Fruit fly (Drosophila melanogaster) whole organism, embryonic: Measurements from ENCODE around the gene scramb2.
A peak's percentile ranks its signal among the peaks of the same experiment; 100 is the strongest.

ENCODE experiments used
- Adf1 ChIP-seq: fragments of 200-800 bp; sonication (Bioruptor generic); IDR thresholded peaks from 2 replicates; pipeline ENCODE4 v1.3.6; 2022; ENCODE audit warnings: missing biosample characterization, missing genetic modification characterization
- Atf-2 ChIP-seq: fragments of 200-800 bp; sonication (Bioruptor generic); optimal IDR thresholded peaks from 2 replicates; lab custom pipeline; 2016; ENCODE audit warnings: missing biosample characterization, missing genetic modification characterization
- Bdp1 ChIP-seq: fragments of 200-800 bp; sonication (Bioruptor generic); optimal IDR thresholded peaks from 3 replicates; lab custom pipeline; 2016; ENCODE audit warnings: missing biosample characterization, missing genetic modification characterization
- Bteb2 ChIP-seq: fragments of 200-800 bp; sonication (Bioruptor generic); optimal IDR thresholded peaks from 2 replicates; lab custom pipeline; 2016; ENCODE audit warnings: missing biosample characterization, missing genetic modification characterization
- C15 ChIP-seq: fragments of 200-800 bp; sonication (Bioruptor generic); IDR thresholded peaks from 3 replicates; pipeline ENCODE4 v1.3.6; 2022; ENCODE audit warnings: missing biosample characterization, missing genetic modification characterization
- CG10565 ChIP-seq: fragments of 200-800 bp; sonication (Bioruptor generic); optimal IDR thresholded peaks from 3 replicates; lab custom pipeline; 2016; ENCODE audit warnings: missing biosample characterization, mild to moderate bottlenecking, missing genetic modification characterization
- CG11723 ChIP-seq: fragments of 200-800 bp; sonication (Bioruptor generic); optimal IDR thresholded peaks from 2 replicates; lab custom pipeline; 2017; ENCODE audit warnings: missing biosample characterization, mild to moderate bottlenecking, missing genetic modification characterization
- CG12299 ChIP-seq: fragments of 200-800 bp; sonication (Bioruptor generic); optimal IDR thresholded peaks from 2 replicates; lab custom pipeline; 2018; ENCODE audit warnings: missing biosample characterization, mild to moderate bottlenecking, missing genetic modification characterization
- CG14710 ChIP-seq: fragments of 200-800 bp; sonication (Bioruptor generic); optimal IDR thresholded peaks from 3 replicates; lab custom pipeline; 2019; ENCODE audit warnings: missing biosample characterization, mild to moderate bottlenecking, missing genetic modification characterization, moderate library complexity
- CG15601 ChIP-seq: fragments of 200-800 bp; sonication (Bioruptor generic); optimal IDR thresholded peaks from 3 replicates; lab custom pipeline; 2019; ENCODE audit warnings: missing biosample characterization, mild to moderate bottlenecking, missing genetic modification characterization, moderate library complexity
- CG17568 ChIP-seq: fragments of 200-800 bp; sonication (Bioruptor generic); optimal IDR thresholded peaks from 2 replicates; lab custom pipeline; 2018; ENCODE audit warnings: missing biosample characterization, mild to moderate bottlenecking, missing genetic modification characterization, moderate library complexity
- CG30020 ChIP-seq: fragments of 200-800 bp; optimal IDR thresholded peaks from 2 replicates; lab custom pipeline; 2019; ENCODE audit warnings: missing biosample characterization, mild to moderate bottlenecking, missing genetic modification characterization, moderate library complexity
- CG3163 ChIP-seq: fragments of 200-800 bp; sonication (Bioruptor generic); optimal IDR thresholded peaks from 3 replicates; lab custom pipeline; 2016; ENCODE audit warnings: missing biosample characterization, missing genetic modification characterization
- CG6254 ChIP-seq: fragments of 200-800 bp; sonication (Bioruptor generic); optimal IDR thresholded peaks from 3 replicates; lab custom pipeline; 2017; ENCODE audit warnings: mild to moderate bottlenecking, missing biosample characterization, missing genetic modification reagents, missing genetic modification characterization
- CG6654 ChIP-seq: fragments of 200-800 bp; sonication (Bioruptor generic); optimal IDR thresholded peaks from 2 replicates; lab custom pipeline; 2017; ENCODE audit warnings: missing biosample characterization, mild to moderate bottlenecking, missing genetic modification characterization
- CG7928 ChIP-seq: fragments of 200-800 bp; sonication (Bioruptor generic); optimal IDR thresholded peaks from 2 replicates; lab custom pipeline; 2017; ENCODE audit warnings: missing biosample characterization, mild to moderate bottlenecking, missing genetic modification characterization
- CG9876 ChIP-seq: fragments of 200-800 bp; sonication (Bioruptor generic); optimal IDR thresholded peaks from 2 replicates; lab custom pipeline; 2016; ENCODE audit warnings: missing biosample characterization, missing genetic modification characterization
- Gug ChIP-seq: fragments of 200-800 bp; sonication (Bioruptor generic); IDR thresholded peaks from 4 replicates; pipeline ENCODE4 v1.3.6; 2022; ENCODE audit warnings: missing biosample characterization, missing genetic modification characterization
- HmgZ ChIP-seq: fragments of 200-800 bp; sonication (Bioruptor generic); optimal IDR thresholded peaks from 2 replicates; lab custom pipeline; 2018; ENCODE audit warnings: missing biosample characterization, mild to moderate bottlenecking, missing genetic modification characterization
- Jarid2 ChIP-seq: fragments of 200-800 bp; sonication (Bioruptor generic); optimal IDR thresholded peaks from 3 replicates; lab custom pipeline; 2017; ENCODE audit warnings: mild to moderate bottlenecking, missing biosample characterization, missing genetic modification reagents, missing genetic modification characterization
- MBD-R2 ChIP-seq: fragments of 200-800 bp; sonication (Bioruptor generic); IDR thresholded peaks from 2 replicates; pipeline ENCODE4 v1.3.6; 2022; ENCODE audit warnings: missing biosample characterization, missing genetic modification characterization
- Max ChIP-seq: fragments of 200-800 bp; sonication (Bioruptor generic); optimal IDR thresholded peaks from 2 replicates; lab custom pipeline; 2016; ENCODE audit warnings: missing biosample characterization, mild to moderate bottlenecking, missing genetic modification characterization
- NK7.1 ChIP-seq: fragments of 200-800 bp; sonication (Bioruptor generic); optimal IDR thresholded peaks from 3 replicates; lab custom pipeline; 2016; ENCODE audit warnings: missing biosample characterization, missing genetic modification characterization
- Neu2 ChIP-seq: fragments of 200-800 bp; sonication (Bioruptor generic); optimal IDR thresholded peaks from 3 replicates; lab custom pipeline; 2016; ENCODE audit warnings: missing biosample characterization, missing genetic modification characterization, borderline replicate concordance
- Side ChIP-seq: fragments of 200-800 bp; sonication (Bioruptor generic); optimal IDR thresholded peaks from 2 replicates; lab custom pipeline; 2016; ENCODE audit warnings: missing biosample characterization, missing genetic modification characterization
- Sox100B ChIP-seq: fragments of 200-800 bp; sonication (Bioruptor generic); optimal IDR thresholded peaks from 3 replicates; lab custom pipeline; 2018; ENCODE audit warnings: missing biosample characterization, mild to moderate bottlenecking, missing genetic modification characterization
- bbx ChIP-seq: fragments of 200-800 bp; sonication (Bioruptor generic); IDR thresholded peaks from 2 replicates; pipeline ENCODE4 v1.3.6; 2022; ENCODE audit warnings: missing biosample characterization, missing genetic modification characterization; ENCODE audit not compliant: partially characterized antibody
- btn ChIP-seq: fragments of 200-800 bp; sonication (Bioruptor generic); optimal IDR thresholded peaks from 2 replicates; lab custom pipeline; 2016; ENCODE audit warnings: missing biosample characterization, missing genetic modification characterization
- chif ChIP-seq, 2 experiments: fragments of 200-800 bp; sonication (Bioruptor generic); optimal IDR thresholded peaks; 3 replicates each; lab custom pipeline; 2016; ENCODE audit warnings: missing biosample characterization in 2 of 2, missing genetic modification characterization in 2 of 2
- chn ChIP-seq: fragments of 200-800 bp; sonication (Bioruptor generic); optimal IDR thresholded peaks from 2 replicates; lab custom pipeline; 2016; ENCODE audit warnings: missing biosample characterization, missing genetic modification characterization
- dpn ChIP-seq, 2 experiments: fragments of 200-800 bp; sonication (Bioruptor generic); optimal IDR thresholded peaks; 3 replicates each; lab custom pipeline; 2016; ENCODE audit warnings: missing biosample characterization in 2 of 2, missing genetic modification characterization in 2 of 2
- dysf ChIP-seq: fragments of 200-800 bp; sonication (Bioruptor generic); IDR thresholded peaks from 3 replicates; pipeline ENCODE4 v1.3.6; 2022; ENCODE audit warnings: missing biosample characterization, missing genetic modification characterization
- fd64A ChIP-seq: fragments of 200-800 bp; sonication (Bioruptor generic); optimal IDR thresholded peaks from 3 replicates; lab custom pipeline; 2018; ENCODE audit warnings: missing biosample characterization, mild to moderate bottlenecking, missing genetic modification characterization
- gce ChIP-seq: fragments of 200-800 bp; sonication (Bioruptor generic); IDR thresholded peaks from 3 replicates; pipeline ENCODE4 v1.3.6; 2022; ENCODE audit warnings: missing biosample characterization, missing genetic modification characterization
- her ChIP-seq: fragments of 200-800 bp; sonication (Bioruptor generic); optimal IDR thresholded peaks from 2 replicates; lab custom pipeline; 2016; ENCODE audit warnings: missing biosample characterization, missing genetic modification characterization
- insv ChIP-seq, 2 experiments: fragments of 200-800 bp; sonication (Bioruptor generic); optimal IDR thresholded peaks; 3 replicates each; lab custom pipeline; 2016 to 2018; ENCODE audit warnings: missing biosample characterization in 2 of 2, missing genetic modification characterization in 2 of 2
- lbe ChIP-seq: fragments of 200-800 bp; sonication (Bioruptor generic); optimal IDR thresholded peaks from 2 replicates; lab custom pipeline; 2016; ENCODE audit warnings: missing biosample characterization, mild to moderate bottlenecking, missing genetic modification characterization
- nau ChIP-seq: fragments of 200-800 bp; sonication (Bioruptor generic); optimal IDR thresholded peaks from 3 replicates; lab custom pipeline; 2017; ENCODE audit warnings: missing biosample characterization, mild to moderate bottlenecking, missing genetic modification characterization, missing genetic modification reagents
- nerfin-1 ChIP-seq: fragments of 200-800 bp; sonication (Bioruptor generic); optimal IDR thresholded peaks from 3 replicates; lab custom pipeline; 2019; ENCODE audit warnings: missing biosample characterization, mild to moderate bottlenecking, missing genetic modification characterization, moderate library complexity
- odd ChIP-seq: fragments of 200-800 bp; sonication (Bioruptor generic); optimal IDR thresholded peaks from 2 replicates; lab custom pipeline; 2017; ENCODE audit warnings: missing biosample characterization, mild to moderate bottlenecking, missing genetic modification characterization
- pum ChIP-seq: fragments of 200-800 bp; sonication (Bioruptor generic); optimal IDR thresholded peaks from 2 replicates; lab custom pipeline; 2016; ENCODE audit warnings: missing biosample characterization, missing genetic modification characterization
- repo ChIP-seq: fragments of 200-800 bp; sonication (Bioruptor generic); optimal IDR thresholded peaks from 2 replicates; lab custom pipeline; 2016; ENCODE audit warnings: missing biosample characterization, missing genetic modification characterization
- salm ChIP-seq: fragments of 200-800 bp; sonication (Bioruptor generic); optimal IDR thresholded peaks from 2 replicates; lab custom pipeline; 2018; ENCODE audit warnings: missing biosample characterization, mild to moderate bottlenecking, missing genetic modification characterization
- scrt ChIP-seq: fragments of 200-800 bp; sonication (Bioruptor generic); optimal IDR thresholded peaks from 2 replicates; lab custom pipeline; 2018; ENCODE audit warnings: missing biosample characterization, mild to moderate bottlenecking, missing genetic modification characterization, moderate library complexity
- sd ChIP-seq: fragments of 200-800 bp; sonication (Bioruptor generic); optimal IDR thresholded peaks from 3 replicates; lab custom pipeline; 2018; ENCODE audit warnings: missing biosample characterization, mild to moderate bottlenecking, missing genetic modification characterization, moderate library complexity
- sens-2 ChIP-seq: fragments of 200-800 bp; sonication (Bioruptor generic); IDR thresholded peaks from 2 replicates; pipeline ENCODE4 v1.3.6; 2022; ENCODE audit warnings: missing biosample characterization, missing genetic modification characterization
- slp2 ChIP-seq: fragments of 200-800 bp; sonication (Bioruptor generic); optimal IDR thresholded peaks from 2 replicates; lab custom pipeline; 2016; ENCODE audit warnings: missing biosample characterization, missing genetic modification characterization
- tup ChIP-seq: fragments of 200-800 bp; sonication (Bioruptor generic); optimal IDR thresholded peaks from 2 replicates; lab custom pipeline; 2016; ENCODE audit warnings: missing biosample characterization, mild to moderate bottlenecking, missing genetic modification characterization, moderate library complexity
- zen2 ChIP-seq: fragments of 200-800 bp; sonication (Bioruptor generic); IDR thresholded peaks from 3 replicates; pipeline ENCODE4 v1.3.6; 2022; ENCODE audit warnings: missing biosample characterization, missing genetic modification characterization; ENCODE audit not compliant: partially characterized antibody

scramb2 gene

DNA sequence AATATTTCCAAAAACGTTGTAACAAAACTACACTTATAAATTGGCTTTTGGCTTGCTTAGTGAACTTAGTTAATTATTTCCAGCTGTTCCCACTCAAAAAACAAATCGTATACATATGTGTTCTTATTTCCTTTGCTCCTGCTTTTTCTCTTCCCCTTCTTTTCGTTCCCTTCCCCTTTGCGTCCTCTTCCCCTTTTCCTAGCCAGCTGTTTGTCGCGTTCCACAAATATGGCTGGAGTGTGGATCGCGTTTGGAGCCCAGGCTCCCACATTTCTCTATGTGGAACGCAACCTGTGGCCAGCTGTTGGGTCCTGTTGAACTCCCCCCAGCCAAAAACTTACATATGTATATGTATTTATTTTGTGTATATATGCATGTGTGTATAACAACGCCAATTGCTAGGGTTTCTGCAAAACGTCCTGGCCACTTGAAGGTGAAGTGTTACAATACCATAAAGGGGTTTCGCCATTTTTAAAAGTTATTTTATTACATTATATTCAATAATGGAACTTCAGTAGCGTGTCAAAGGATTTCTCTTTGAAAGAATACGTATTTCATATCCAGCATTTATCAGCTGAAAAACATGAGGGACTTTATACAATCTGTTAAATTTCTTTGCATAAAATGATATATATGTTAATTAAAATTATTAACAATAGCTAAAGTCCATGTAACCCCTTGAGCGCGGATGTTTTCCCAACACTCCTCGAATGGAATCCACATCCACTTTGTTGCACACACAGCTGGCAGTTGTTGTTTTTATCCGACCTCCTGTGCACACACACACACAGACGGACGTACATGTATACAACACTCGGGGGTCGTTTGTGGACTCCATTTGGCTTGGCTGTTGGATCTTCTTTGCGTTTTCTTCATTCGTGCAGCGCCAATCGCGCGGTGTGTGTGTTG is 25.3 kb upstream of the scramb2 start (continued):
- TF ChIP-seq CG30020 (tag; lab: Kevin White, UChicago): no peak
- TF ChIP-seq CG9876 (GFP tag; lab: Kevin White, UChicago): no peak
- no peak for TF ChIP-seq CG12299 (tag; lab: Kevin White, UChicago)
- TF ChIP-seq CG6654 (GFP tag; lab: Kevin White, UChicago): no peak
- TF ChIP-seq Gug (GFP tag; lab: Robert Waterston, UW): no peak
- TF ChIP-seq zen2 (GFP tag; lab: Robert Waterston, UW): no peak
- TF ChIP-seq CG15601 (tag; lab: Kevin White, UChicago): no peak
- no peak for TF ChIP-seq CG10565 (GFP tag; lab: Kevin White, UChicago)
- no peak for TF ChIP-seq odd (GFP tag; lab: Kevin White, UChicago)
- no peak for TF ChIP-seq NK7.1 (GFP tag; lab: Kevin White, UChicago)
- no peak for TF ChIP-seq CG17568 (GFP tag; lab: Kevin White, UChicago)
- TF ChIP-seq tup (GFP tag; lab: Kevin White, UChicago): no peak
- TF ChIP-seq sens-2 (GFP tag; lab: Robert Waterston, UW): no peak
- TF ChIP-seq nerfin-1: no peak
- TF ChIP-seq sd (tag; lab: Kevin White, UChicago): no peak
- no peak for TF ChIP-seq fd64A (GFP tag; lab: Kevin White, UChicago)
- TF ChIP-seq Adf1 (GFP tag; lab: Robert Waterston, UW): no peak
- no peak for TF ChIP-seq pum (GFP tag; lab: Kevin White, UChicago)
- TF ChIP-seq CG3163 (GFP tag; lab: Kevin White, UChicago): no peak
- no peak for TF ChIP-seq gce (GFP tag; lab: Robert Waterston, UW)
- TF ChIP-seq Max: no peak
- TF ChIP-seq CG7928 (GFP tag; lab: Kevin White, UChicago): no peak
- TF ChIP-seq CG6254 (GFP tag; lab: Kevin White, UChicago): no peak
- TF ChIP-seq dpn (GFP tag; optimal IDR thresholded peaks at IDR 0.05; lab: Kevin White, UChicago): no peak
- TF ChIP-seq chn (GFP tag; lab: Kevin White, UChicago): no peak
- no peak for TF ChIP-seq Sox100B (GFP tag; lab: Kevin White, UChicago)
- no peak for TF ChIP-seq Jarid2 (GFP tag; lab: Kevin White, UChicago)
- TF ChIP-seq chif (GFP tag; optimal IDR thresholded peaks at IDR 0.05; lab: Kevin White, UChicago): no peak
- no peak for TF ChIP-seq CG14710 (tag; lab: Kevin White, UChicago)
- TF ChIP-seq Bdp1 (GFP tag; lab: Kevin White, UChicago): no peak
- TF ChIP-seq CG11723 (GFP tag; lab: Kevin White, UChicago): peak; percentile 20
- no peak for TF ChIP-seq salm
- TF ChIP-seq dysf: no peak
- no peak for TF ChIP-seq Bteb2
- 0 out of 2 replicates have a peak, but pooled peaks have one; percentile 32 for TF ChIP-seq bbx (GFP tag; lab: Robert Waterston, UW)
- TF ChIP-seq btn: no peak
- TF ChIP-seq Atf-2 (GFP tag; lab: Kevin White, UChicago): no peak
- TF ChIP-seq her (GFP tag; lab: Kevin White, UChicago): no peak
- TF ChIP-seq C15 (GFP tag; lab: Robert Waterston, UW): no peak
- no peak for TF ChIP-seq HmgZ
- TF ChIP-seq repo (GFP tag; lab: Kevin White, UChicago): no peak
- TF ChIP-seq lbe (GFP tag; lab: Kevin White, UChicago): no peak
- no peak for TF ChIP-seq insv (GFP tag; optimal IDR thresholded peaks at IDR 0.05; lab: Kevin White, UChicago)
- TF ChIP-seq scrt (GFP tag; lab: Kevin White, UChicago): peak; percentile 43
- TF ChIP-seq Neu2: no peak
- TF ChIP-seq MBD-R2 (GFP tag; lab: Robert Waterston, UW): no peak
- no peak for TF ChIP-seq nau (GFP tag; lab: Kevin White, UChicago)
- no peak for TF ChIP-seq Side (GFP tag; lab: Kevin White, UChicago)
- TF ChIP-seq slp2 (GFP tag; lab: Kevin White, UChicago): no peak
